Fruit fly (Drosophila melanogaster): Measurements from ENCODE around the gene Ost48.

Ost48 gene

DNA sequence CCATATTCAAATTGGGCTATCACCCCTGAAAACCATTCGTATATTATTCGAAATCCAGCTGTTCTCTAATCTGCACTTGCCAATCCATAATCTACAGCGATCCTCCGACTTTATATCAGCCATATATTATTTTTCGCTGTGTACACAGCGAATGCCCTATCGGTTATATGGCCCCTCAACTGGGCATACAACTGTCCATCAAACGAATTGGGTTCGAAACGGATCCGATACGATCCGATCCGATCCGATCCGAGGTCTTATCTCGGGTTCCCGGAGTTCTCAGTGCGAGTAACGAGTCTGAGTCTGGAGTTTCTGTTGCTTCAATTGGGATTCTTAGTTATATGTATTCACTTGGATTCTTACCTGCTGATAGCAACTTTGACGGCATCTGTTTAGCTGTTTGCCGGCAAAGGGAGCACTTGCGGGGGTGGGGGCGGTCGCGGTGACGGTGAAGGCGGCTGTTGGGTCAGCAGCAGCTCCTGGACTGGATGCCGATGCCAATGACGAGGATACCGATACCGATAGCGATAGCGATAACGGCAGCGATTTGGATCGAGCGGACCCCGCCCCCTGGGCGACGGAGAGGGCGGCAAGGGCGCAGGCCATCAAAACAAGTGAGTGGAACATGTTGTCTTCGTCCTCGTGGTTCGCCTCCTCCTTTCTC, 24.6 kb downstream of the Ost48 start:
- TF ChIP-seq CG17801 (GFP tag; optimal IDR thresholded peaks at IDR 0.05; ENCODE audit: partially characterized antibody) = no peak

DNA sequence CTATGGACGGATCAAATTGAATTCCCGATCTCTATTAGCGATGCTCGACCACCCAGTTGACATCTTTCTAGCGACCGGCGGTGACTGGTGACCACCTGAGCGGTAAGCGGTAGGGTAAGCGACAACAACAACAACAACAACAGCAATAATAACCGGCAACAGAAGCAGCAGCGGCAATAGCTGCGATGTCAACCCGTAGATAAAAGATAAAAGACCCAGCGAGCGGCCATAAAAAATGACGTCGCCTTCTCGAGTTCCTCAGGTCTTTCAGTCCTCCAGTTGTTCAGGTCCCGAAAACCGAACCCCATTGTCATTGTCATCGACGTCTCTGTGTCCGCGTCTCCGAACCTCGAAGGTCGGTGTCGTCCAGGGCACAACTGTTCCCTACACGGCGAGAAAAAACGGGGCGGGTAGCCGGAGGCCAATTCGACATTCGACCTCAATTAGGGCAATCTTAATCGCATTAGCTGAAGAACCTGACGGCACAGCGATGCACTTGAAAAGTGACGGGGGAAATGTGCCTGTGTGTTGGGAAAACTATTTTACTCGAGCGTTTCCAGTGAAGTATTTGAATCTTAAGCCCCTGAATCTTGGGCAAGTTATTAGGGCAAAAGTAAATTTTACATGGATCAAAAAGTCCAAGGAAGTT, 25.6 kb downstream of the Ost48 start:
- TF ChIP-seq CG17801 (GFP tag; optimal IDR thresholded peaks at IDR 0.05; ENCODE audit: partially characterized antibody) = no peak

DNA sequence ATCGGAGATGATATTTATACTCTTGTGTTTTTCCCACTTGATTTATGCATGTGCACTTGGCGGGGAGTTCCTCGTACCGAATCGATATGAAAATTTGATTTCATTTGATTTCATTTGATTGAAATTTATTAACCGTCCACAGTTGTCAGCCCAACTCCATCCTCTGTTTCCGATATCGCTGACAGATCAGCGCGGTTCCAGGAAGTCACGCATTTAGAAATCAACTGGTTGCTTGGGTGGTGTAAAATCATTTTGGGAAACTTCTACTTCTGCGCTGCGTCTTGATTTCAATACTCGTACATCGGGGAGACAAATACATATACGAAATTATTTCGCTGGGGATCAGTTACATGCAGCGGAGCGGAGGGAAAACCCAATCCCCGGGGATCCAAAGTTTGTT, 26.8 kb downstream of the Ost48 start:
- TF ChIP-seq CG17801 (GFP tag; optimal IDR thresholded peaks at IDR 0.05; ENCODE audit: partially characterized antibody) = no peak

DNA sequence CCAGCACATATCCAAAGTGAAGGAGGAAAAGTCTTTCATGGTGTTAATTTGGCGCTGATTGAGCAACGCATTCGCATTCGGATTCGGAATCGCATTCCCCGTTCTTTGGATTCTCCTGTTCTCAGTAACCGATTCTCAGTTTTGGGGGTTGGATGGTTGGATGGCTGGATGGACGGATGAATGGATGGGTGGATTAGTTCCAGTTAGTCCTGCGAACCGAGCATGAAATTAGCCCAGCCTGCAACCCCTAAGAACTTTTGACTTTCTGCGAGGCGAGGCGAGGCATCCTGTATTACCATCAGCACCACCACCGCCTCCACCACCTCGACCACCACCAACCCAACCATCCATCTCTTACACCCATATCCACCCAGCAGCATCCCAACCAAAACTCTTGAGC, 28.1 kb downstream of the Ost48 start:
- no peak for TF ChIP-seq CG17801 (GFP tag; optimal IDR thresholded peaks at IDR 0.05; ENCODE audit: partially characterized antibody)

DNA sequence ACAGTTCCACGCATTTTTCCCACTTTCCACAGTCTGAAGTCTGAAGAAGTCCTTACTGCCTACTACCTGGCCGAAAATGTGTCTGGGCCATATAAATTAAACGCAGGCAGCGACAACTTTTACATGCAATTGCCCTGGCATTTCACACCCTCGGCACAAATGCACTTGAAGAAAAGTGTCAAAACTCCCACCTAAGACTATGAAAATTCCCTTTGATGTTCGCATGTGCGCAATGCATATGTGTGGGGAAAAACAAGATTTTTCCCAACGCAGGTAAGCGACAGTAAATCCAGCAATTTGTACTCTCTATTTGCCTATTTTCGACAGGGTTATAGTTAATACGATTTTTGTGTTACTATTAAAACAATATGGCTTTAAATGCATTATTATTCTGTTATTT, 28.9 kb downstream of the Ost48 start:
- TF ChIP-seq CG17801 (GFP tag; optimal IDR thresholded peaks at IDR 0.05; ENCODE audit: partially characterized antibody) = no peak

DNA sequence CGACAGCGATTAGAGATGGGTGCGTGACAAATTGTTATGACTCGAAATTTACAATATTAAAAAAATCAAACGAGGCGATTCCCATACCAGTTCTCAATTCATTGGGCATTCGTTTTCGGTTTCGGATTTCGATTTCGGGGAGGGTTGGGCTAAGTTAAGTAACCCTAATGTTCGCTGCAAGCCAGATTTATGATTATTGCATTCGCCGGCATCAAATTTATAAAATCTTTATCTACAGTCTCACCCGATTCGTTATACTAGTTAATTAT, 30.4 kb downstream of the Ost48 start:
- TF ChIP-seq CG17801 (GFP tag; optimal IDR thresholded peaks at IDR 0.05; ENCODE audit: partially characterized antibody) = no peak

DNA sequence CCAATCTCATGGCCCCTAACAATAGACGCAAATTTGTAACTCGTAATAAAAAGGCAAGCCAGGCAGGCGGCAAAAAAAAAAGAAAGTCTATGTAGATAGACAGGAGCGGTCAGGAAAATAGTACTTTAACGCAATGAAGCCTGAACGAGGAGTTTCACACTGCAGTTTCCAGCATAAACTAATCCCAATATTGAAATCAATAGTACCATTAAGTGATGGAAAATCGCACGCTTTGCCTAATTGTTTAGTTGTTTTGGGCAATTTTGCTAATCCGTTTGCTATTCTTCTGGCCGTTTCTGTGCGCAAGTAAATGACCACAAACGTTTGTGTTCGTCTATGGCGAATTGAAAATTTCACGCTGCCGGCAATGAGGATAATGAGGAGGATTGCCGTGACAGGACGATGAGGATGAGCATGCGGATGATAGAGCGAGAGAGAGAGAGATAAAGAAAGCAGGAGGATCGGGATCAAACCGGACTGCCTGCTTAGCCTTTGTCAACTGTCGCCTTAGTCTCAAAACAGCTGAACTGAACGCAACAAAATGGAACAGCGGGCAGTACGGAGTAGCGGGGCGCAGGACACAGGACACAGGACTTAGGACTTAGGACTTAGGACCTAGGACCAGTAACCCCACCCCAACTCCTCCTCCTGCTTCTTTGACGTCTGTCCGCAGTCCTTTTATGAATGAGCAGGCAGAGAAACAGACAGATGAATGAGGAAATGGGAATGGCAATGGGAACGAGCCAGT, 30.9 kb downstream of the Ost48 start:
- TF ChIP-seq CG17801 (GFP tag; optimal IDR thresholded peaks at IDR 0.05; ENCODE audit: partially characterized antibody) = no peak

DNA sequence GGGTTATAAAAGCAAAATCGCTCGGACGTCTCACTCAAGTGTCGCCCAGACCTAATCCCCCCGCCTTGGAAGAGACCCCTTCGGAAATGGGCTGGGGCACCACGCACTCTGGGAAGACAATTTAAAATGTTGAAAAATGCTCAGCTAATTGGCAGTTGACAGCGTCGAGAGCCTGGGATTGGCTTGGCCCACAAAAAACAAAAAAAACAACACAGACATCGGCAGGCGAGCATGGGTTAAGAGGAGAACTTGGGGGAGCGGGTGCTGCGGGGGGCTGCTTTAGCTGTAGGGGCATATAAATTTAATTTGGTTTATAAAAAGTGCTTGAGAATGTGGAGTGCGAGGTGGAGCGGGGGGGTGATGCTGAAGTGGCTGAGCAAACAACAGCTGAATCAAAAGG, 35.8 kb downstream of the Ost48 start:
- no peak for TF ChIP-seq CG17801 (GFP tag; optimal IDR thresholded peaks at IDR 0.05; ENCODE audit: partially characterized antibody)

DNA sequence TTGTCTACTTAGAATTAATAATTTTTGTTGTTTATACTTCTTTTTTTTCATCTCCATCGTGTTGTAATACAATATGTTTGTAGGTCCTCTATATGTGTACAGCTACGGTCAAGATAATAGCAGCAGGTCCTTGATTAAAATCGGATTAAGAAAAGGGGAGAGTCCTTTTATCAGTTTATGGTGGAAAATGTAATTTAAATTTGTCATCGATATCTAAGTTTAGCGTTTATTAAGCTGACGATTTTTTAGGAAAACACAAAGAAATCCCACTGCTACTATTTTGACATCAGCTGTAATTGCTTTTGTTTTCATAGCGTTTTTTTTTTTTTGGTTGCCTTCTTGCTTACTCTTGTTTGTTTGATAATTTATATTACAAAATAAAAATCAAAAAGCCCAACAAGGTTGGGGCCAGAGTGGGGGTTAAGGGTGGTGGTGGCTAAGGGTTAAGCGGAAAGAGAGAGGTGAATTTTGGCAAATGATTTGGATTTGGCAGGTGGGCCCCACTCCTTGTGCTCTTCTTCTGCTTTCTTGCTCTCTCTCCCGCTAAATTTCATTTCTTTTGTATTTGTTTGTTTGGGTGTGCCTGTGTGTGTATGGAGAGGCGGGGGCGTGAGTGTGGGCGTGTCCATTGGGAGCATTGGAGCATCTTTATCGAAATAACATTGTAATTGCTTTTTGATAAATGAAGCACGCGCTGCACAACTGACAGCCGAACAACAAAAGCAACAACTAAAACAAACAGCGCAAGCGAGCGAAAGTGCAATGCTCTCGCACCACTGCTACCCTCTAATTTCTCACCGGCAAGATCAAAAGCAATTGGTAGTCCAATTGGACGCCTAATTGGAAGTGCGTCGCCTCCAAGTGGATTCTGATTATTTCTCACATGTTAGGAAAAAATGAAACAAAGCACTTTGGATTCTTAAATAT, 37.2 kb downstream of the Ost48 start:
- TF ChIP-seq CG17801 (GFP tag; optimal IDR thresholded peaks at IDR 0.05; ENCODE audit: partially characterized antibody) = peak; percentile 54

DNA sequence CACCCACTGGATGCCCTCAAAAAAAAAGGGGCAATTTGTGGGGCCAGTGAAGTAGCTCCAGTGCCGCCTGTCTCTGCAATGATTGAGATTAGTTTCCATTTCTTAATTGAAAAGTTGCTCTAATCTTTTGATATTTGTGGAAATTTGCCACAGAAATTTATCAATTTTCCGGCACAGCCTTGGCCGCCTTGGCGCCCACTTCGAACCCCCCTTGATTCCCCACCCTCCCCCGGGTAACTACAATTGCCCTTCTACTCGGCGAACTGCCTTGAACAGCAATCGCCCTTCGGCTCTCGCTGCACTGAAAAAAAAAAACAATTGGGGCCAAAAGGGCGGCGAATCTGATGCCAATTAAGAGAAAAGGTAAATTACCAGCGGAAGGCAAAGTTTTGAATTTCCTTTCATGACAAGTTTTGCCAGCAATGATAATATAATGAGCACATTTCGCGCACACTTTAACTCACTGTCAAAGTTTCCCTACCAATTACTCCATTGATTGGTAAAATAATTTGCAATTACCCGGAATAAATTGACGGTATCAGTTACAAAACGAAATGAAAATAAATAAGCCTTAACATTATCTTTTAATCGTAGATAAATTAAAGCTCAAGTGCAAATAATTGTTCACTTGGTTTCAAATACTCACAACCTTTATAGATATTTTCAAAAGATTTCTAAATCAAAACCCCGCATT, 38.5 kb downstream of the Ost48 start:
- TF ChIP-seq CG17801 (GFP tag; optimal IDR thresholded peaks at IDR 0.05; ENCODE audit: partially characterized antibody) = no peak

DNA sequence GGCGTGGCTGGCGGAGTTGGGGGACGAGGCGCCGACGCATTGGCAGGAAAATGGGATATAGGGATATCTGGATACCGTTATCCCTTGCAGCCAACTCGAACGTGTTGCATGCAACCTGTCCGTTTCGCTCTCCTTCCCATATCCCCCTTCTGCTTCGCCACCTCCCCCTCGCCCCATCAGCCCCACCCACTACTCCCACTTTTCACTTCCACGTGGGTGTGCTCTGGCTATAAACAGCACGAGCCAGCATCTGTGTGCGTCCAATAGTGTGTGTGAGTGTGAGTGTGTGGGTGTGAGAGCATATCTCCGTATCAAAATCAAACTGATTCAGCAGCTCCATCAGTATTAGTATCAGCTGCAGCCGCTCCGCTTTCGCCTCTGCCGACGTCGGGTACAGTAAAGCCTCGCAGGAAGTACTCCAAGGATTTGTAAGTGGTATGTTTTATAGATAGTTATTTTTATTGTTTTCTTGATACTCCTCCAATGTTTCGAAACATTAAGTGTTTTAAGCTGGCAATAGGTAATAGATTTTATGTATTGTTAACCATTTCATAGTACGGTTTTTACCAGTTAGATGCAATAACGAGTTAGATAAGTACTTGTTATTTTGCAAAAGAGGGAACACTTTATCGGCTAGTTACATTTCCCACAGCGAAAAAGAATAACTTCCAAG, 39.2 kb downstream of the Ost48 start:
- no peak for TF ChIP-seq CG17801 (GFP tag; optimal IDR thresholded peaks at IDR 0.05; ENCODE audit: partially characterized antibody)

DNA sequence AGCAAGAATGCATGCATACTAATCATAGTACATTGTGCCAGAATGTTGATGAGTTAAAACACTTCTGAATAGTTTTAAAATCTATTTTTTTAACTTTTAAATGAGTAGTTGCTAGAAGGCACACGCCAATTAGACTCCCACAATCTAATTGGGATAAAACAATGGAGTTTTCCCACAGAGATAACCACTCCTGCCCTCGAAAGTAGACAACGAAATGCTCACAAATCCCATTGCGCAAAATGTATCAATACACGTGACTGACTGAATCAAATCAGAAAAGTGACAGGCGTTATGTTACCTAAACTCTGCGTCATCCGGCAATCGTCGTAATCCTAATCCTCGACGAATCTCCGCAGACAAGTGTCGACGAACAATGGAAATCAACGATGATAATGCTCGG, 40.5 kb downstream of the Ost48 start:
- no peak for TF ChIP-seq CG17801 (GFP tag; optimal IDR thresholded peaks at IDR 0.05; ENCODE audit: partially characterized antibody)

DNA sequence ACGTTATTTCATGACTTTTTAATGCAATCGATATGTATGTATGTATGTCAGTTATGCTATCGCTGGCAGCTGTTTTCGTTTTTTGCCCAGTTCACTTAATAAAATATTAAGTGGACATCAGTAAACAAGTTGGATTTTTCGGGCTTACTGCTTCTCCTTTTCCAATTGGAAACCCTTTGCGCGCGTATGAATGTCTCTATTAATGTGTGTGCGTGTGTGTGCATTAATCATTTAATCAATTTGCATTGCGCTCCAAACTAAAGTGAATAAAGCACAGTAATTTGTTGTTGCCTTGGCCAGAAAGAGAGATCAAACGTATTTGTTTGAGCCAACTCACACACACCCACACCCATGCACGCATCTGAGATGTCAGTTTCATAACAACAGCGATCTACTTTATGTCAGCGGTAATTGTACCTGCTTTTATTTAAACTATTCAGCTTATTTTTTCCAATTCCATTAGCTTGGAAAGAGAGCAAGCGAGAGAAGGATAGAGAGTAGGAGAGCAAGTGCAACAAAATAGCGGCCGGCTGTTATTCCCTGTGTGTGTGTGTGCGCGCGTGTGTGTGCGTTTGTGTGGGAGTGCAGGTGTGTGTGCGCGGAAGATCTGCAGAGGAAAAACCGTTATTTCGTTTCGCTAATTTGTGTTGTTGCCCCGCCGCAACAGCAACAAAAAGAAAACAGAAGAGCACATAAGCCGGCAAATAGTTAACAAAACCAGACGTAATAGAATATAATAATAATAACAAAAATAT, 48.0 kb downstream of the Ost48 start:
- no peak for TF ChIP-seq CG17801 (GFP tag; optimal IDR thresholded peaks at IDR 0.05; ENCODE audit: partially characterized antibody)
